Fruit fly (Drosophila melanogaster) whole organism, embryonic: ENCODE measurements around the gene CG3198.

Source experiments
- Adf1 ChIP-seq: fragments of 200-800 bp; sonication (Bioruptor generic); IDR thresholded peaks from 2 replicates; pipeline ENCODE4 v1.3.6; 2022; ENCODE audit warnings: missing biosample characterization, missing genetic modification characterization
- BEAF-32 ChIP-seq: fragments of 200-800 bp; sonication (Bioruptor generic); optimal IDR thresholded peaks from 3 replicates; lab custom pipeline; 2017; ENCODE audit warnings: missing biosample characterization, missing genetic modification characterization, mild to moderate bottlenecking, moderate library complexity, missing genetic modification reagents
- CG10147 ChIP-seq: fragments of 200-800 bp; sonication (Bioruptor generic); optimal IDR thresholded peaks from 2 replicates; lab custom pipeline; 2019; ENCODE audit warnings: missing biosample characterization, mild to moderate bottlenecking, missing genetic modification characterization, moderate library complexity
- CG11085 ChIP-seq: fragments of 200-800 bp; sonication (Bioruptor generic); IDR thresholded peaks from 2 replicates; pipeline ENCODE4 v1.3.6; 2022; ENCODE audit warnings: missing biosample characterization, missing genetic modification characterization
- CG11093 ChIP-seq: fragments of 200-800 bp; sonication (Bioruptor generic); IDR thresholded peaks from 3 replicates; pipeline ENCODE4 v1.3.6; 2022; ENCODE audit warnings: missing biosample characterization, missing genetic modification characterization
- CG12219 ChIP-seq: fragments of 200-800 bp; sonication (Bioruptor generic); optimal IDR thresholded peaks from 3 replicates; lab custom pipeline; 2018; ENCODE audit warnings: missing biosample characterization, mild to moderate bottlenecking, missing genetic modification characterization
- CG13424 ChIP-seq: fragments of 200-800 bp; sonication (Bioruptor generic); optimal IDR thresholded peaks from 2 replicates; lab custom pipeline; 2019; ENCODE audit warnings: missing biosample characterization, mild to moderate bottlenecking, missing genetic modification characterization, moderate library complexity
- CG14965 ChIP-seq: fragments of 200-800 bp; sonication (Bioruptor generic); optimal IDR thresholded peaks from 2 replicates; lab custom pipeline; 2016; ENCODE audit warnings: missing biosample characterization, missing genetic modification characterization, borderline replicate concordance
- CG15479 ChIP-seq: fragments of 200-800 bp; sonication (Bioruptor generic); optimal IDR thresholded peaks from 3 replicates; lab custom pipeline; 2019; ENCODE audit warnings: missing biosample characterization, mild to moderate bottlenecking, missing genetic modification characterization, moderate library complexity
- CG17612 ChIP-seq: fragments of 200-800 bp; sonication (Bioruptor generic); IDR thresholded peaks from 2 replicates; pipeline ENCODE4 v1.3.6; 2022; ENCODE audit warnings: missing biosample characterization, missing genetic modification characterization
- CG17912 ChIP-seq: fragments of 200-800 bp; sonication (Bioruptor generic); optimal IDR thresholded peaks from 2 replicates; lab custom pipeline; 2018; ENCODE audit warnings: missing biosample characterization, mild to moderate bottlenecking, missing genetic modification characterization
- CG1792 ChIP-seq: fragments of 200-800 bp; sonication (Bioruptor generic); optimal IDR thresholded peaks from 2 replicates; lab custom pipeline; 2016; ENCODE audit warnings: missing biosample characterization, missing genetic modification characterization
- CG18599 ChIP-seq: fragments of 200-800 bp; sonication (Bioruptor generic); optimal IDR thresholded peaks from 3 replicates; lab custom pipeline; 2017; ENCODE audit warnings: missing biosample characterization, missing genetic modification characterization, mild to moderate bottlenecking, moderate library complexity, missing genetic modification reagents
- CG2120 ChIP-seq: fragments of 200-800 bp; sonication (Bioruptor generic); optimal IDR thresholded peaks from 3 replicates; lab custom pipeline; 2016; ENCODE audit warnings: missing biosample characterization, missing genetic modification characterization
- CG2875 ChIP-seq: fragments of 200-800 bp; sonication (Bioruptor generic); optimal IDR thresholded peaks from 2 replicates; lab custom pipeline; 2017; ENCODE audit warnings: missing biosample characterization, mild to moderate bottlenecking, missing genetic modification characterization, missing genetic modification reagents
- CG31224 ChIP-seq: fragments of 200-800 bp; sonication (Bioruptor generic); IDR thresholded peaks from 2 replicates; pipeline ENCODE4 v1.3.6; 2022; ENCODE audit warnings: missing biosample characterization, missing genetic modification characterization
- CG34376 ChIP-seq: fragments of 200-800 bp; sonication (Bioruptor generic); optimal IDR thresholded peaks from 2 replicates; lab custom pipeline; 2018; ENCODE audit warnings: missing biosample characterization, mild to moderate bottlenecking, missing genetic modification characterization
- CG3847 ChIP-seq: fragments of 200-800 bp; sonication (Bioruptor generic); IDR thresholded peaks from 2 replicates; pipeline ENCODE4 v1.3.6; 2022; ENCODE audit warnings: missing biosample characterization, missing genetic modification characterization
- CG5953 ChIP-seq: fragments of 200-800 bp; sonication (Bioruptor generic); IDR thresholded peaks from 2 replicates; pipeline ENCODE4 v1.3.6; 2022; ENCODE audit warnings: missing biosample characterization, missing genetic modification characterization
- CG8359 ChIP-seq: fragments of 200-800 bp; sonication (Bioruptor generic); optimal IDR thresholded peaks from 2 replicates; lab custom pipeline; 2017; ENCODE audit warnings: missing biosample characterization, mild to moderate bottlenecking, missing genetic modification characterization, borderline replicate concordance
- CG9609 ChIP-seq: fragments of 200-800 bp; sonication (Bioruptor generic); optimal IDR thresholded peaks from 3 replicates; lab custom pipeline; 2016; ENCODE audit warnings: missing biosample characterization, missing genetic modification characterization
- CoRest ChIP-seq: fragments of 200-800 bp; sonication (Bioruptor generic); optimal IDR thresholded peaks from 3 replicates; lab custom pipeline; 2018; ENCODE audit warnings: missing biosample characterization, mild to moderate bottlenecking, missing genetic modification characterization, moderate library complexity
- CrebB ChIP-seq: fragments of 200-800 bp; sonication (Bioruptor generic); optimal IDR thresholded peaks from 3 replicates; lab custom pipeline; 2018; ENCODE audit warnings: missing biosample characterization, mild to moderate bottlenecking, missing genetic modification characterization
- Dp ChIP-seq: fragments of 200-800 bp; sonication (Bioruptor generic); optimal IDR thresholded peaks from 2 replicates; lab custom pipeline; 2018; ENCODE audit warnings: missing biosample characterization, mild to moderate bottlenecking, missing genetic modification characterization, moderate library complexity
- Ets65A ChIP-seq: fragments of 200-800 bp; sonication (Bioruptor generic); peaks from one replicate; lab custom pipeline; 2016; ENCODE audit warnings: missing biosample characterization, missing genetic modification characterization
- Lim3 ChIP-seq: fragments of 200-800 bp; sonication (Bioruptor generic); IDR thresholded peaks from 2 replicates; pipeline ENCODE4 v1.3.6; 2022; ENCODE audit warnings: missing biosample characterization, missing genetic modification characterization
- NC2β ChIP-seq: fragments of 200-800 bp; sonication (Bioruptor generic); optimal IDR thresholded peaks from 2 replicates; lab custom pipeline; 2016; ENCODE audit warnings: missing biosample characterization, missing genetic modification characterization
- Scr ChIP-seq: fragments of 200-800 bp; sonication (Bioruptor generic); IDR thresholded peaks from 2 replicates; pipeline ENCODE4 v1.3.6; 2022; ENCODE audit warnings: missing biosample characterization, missing genetic modification characterization; ENCODE audit not compliant: partially characterized antibody
- Taf1 ChIP-seq: fragments of 200-800 bp; sonication (Bioruptor generic); IDR thresholded peaks from 2 replicates; pipeline ENCODE4 v1.3.6; 2022; ENCODE audit warnings: missing biosample characterization, missing genetic modification characterization
- al ChIP-seq: fragments of 200-800 bp; sonication (Bioruptor generic); IDR thresholded peaks from 2 replicates; pipeline ENCODE4 v1.3.6; 2022; ENCODE audit warnings: missing biosample characterization, missing genetic modification characterization
- amos ChIP-seq: fragments of 200-800 bp; sonication (Bioruptor generic); IDR thresholded peaks from 2 replicates; pipeline ENCODE4 v1.3.6; 2022; ENCODE audit warnings: missing biosample characterization, missing genetic modification characterization; ENCODE audit not compliant: partially characterized antibody
- ato ChIP-seq: fragments of 200-800 bp; sonication (Bioruptor generic); IDR thresholded peaks from 2 replicates; pipeline ENCODE4 v1.3.6; 2022; ENCODE audit warnings: missing biosample characterization, missing genetic modification characterization; ENCODE audit not compliant: partially characterized antibody
- cato ChIP-seq: fragments of 200-800 bp; sonication (Bioruptor generic); optimal IDR thresholded peaks from 2 replicates; lab custom pipeline; 2016; ENCODE audit warnings: missing biosample characterization, missing genetic modification characterization, borderline replicate concordance
- cg ChIP-seq: fragments of 200-800 bp; sonication (Bioruptor generic); optimal IDR thresholded peaks from 3 replicates; lab custom pipeline; 2019; ENCODE audit warnings: missing biosample characterization, mild to moderate bottlenecking, missing genetic modification characterization, moderate library complexity
- chm ChIP-seq: fragments of 200-800 bp; sonication (Bioruptor generic); IDR thresholded peaks from 2 replicates; pipeline ENCODE4 v1.3.6; 2022; ENCODE audit warnings: missing biosample characterization, missing genetic modification characterization
- croc ChIP-seq: fragments of 200-800 bp; sonication (Bioruptor generic); conservative IDR thresholded peaks from 3 replicates; pipeline ENCODE4 v1.3.6; 2022; ENCODE audit warnings: missing biosample characterization, missing genetic modification characterization
- dimm ChIP-seq: fragments of 200-800 bp; sonication (Bioruptor generic); IDR thresholded peaks from 2 replicates; pipeline ENCODE4 v1.3.6; 2022; ENCODE audit warnings: missing biosample characterization, missing genetic modification characterization
- dm ChIP-seq: fragments of 200-800 bp; sonication (Bioruptor generic); optimal IDR thresholded peaks from 3 replicates; lab custom pipeline; 2016; ENCODE audit warnings: missing biosample characterization, missing genetic modification characterization
- esg ChIP-seq: fragments of 200-800 bp; sonication (Bioruptor generic); conservative IDR thresholded peaks from 2 replicates; pipeline ENCODE4 v1.3.6; 2022; ENCODE audit warnings: missing biosample characterization, missing genetic modification characterization
- gcm ChIP-seq: fragments of 200-800 bp; sonication (Bioruptor generic); optimal IDR thresholded peaks from 2 replicates; lab custom pipeline; 2019; ENCODE audit warnings: missing biosample characterization, mild to moderate bottlenecking, missing genetic modification characterization, moderate library complexity
- gsb ChIP-seq: fragments of 200-800 bp; sonication (Bioruptor generic); IDR thresholded peaks from 2 replicates; pipeline ENCODE4 v1.3.6; 2022; ENCODE audit warnings: missing biosample characterization, missing genetic modification characterization
- insv ChIP-seq, 2 experiments: fragments of 200-800 bp; sonication (Bioruptor generic); optimal IDR thresholded peaks; 3 replicates each; lab custom pipeline; 2016 to 2018; ENCODE audit warnings: missing biosample characterization in 2 of 2, missing genetic modification characterization in 2 of 2
- nau ChIP-seq: fragments of 200-800 bp; sonication (Bioruptor generic); optimal IDR thresholded peaks from 3 replicates; lab custom pipeline; 2017; ENCODE audit warnings: missing biosample characterization, mild to moderate bottlenecking, missing genetic modification characterization, missing genetic modification reagents
- rib ChIP-seq: fragments of 200-800 bp; sonication (Bioruptor generic); IDR thresholded peaks from 2 replicates; pipeline ENCODE4 v1.3.6; 2022; ENCODE audit warnings: missing biosample characterization, missing genetic modification characterization
- seq ChIP-seq: fragments of 200-800 bp; sonication (Bioruptor generic); IDR thresholded peaks from 2 replicates; pipeline ENCODE4 v1.3.6; 2022; ENCODE audit warnings: missing biosample characterization, missing genetic modification characterization
- sisA ChIP-seq: fragments of 200-800 bp; sonication (Bioruptor generic); IDR thresholded peaks from 2 replicates; pipeline ENCODE4 v1.3.6; 2022; ENCODE audit warnings: missing biosample characterization, missing genetic modification characterization
- sug ChIP-seq: fragments of 200-800 bp; optimal IDR thresholded peaks from 2 replicates; lab custom pipeline; 2019; ENCODE audit warnings: missing biosample characterization, mild to moderate bottlenecking, missing genetic modification characterization, moderate library complexity
- trem ChIP-seq: fragments of 200-800 bp; optimal IDR thresholded peaks from 3 replicates; lab custom pipeline; 2019; ENCODE audit warnings: missing biosample characterization, mild to moderate bottlenecking, missing genetic modification characterization, moderate library complexity
- twi ChIP-seq: fragments of 200-800 bp; optimal IDR thresholded peaks from 2 replicates; lab custom pipeline; 2019; ENCODE audit warnings: missing biosample characterization, mild to moderate bottlenecking, missing genetic modification characterization, moderate library complexity
- unpg ChIP-seq: fragments of 200-800 bp; sonication (Bioruptor generic); optimal IDR thresholded peaks from 3 replicates; lab custom pipeline; 2018; ENCODE audit warnings: missing biosample characterization, mild to moderate bottlenecking, missing genetic modification characterization, moderate library complexity

CG3198 gene

DNA sequence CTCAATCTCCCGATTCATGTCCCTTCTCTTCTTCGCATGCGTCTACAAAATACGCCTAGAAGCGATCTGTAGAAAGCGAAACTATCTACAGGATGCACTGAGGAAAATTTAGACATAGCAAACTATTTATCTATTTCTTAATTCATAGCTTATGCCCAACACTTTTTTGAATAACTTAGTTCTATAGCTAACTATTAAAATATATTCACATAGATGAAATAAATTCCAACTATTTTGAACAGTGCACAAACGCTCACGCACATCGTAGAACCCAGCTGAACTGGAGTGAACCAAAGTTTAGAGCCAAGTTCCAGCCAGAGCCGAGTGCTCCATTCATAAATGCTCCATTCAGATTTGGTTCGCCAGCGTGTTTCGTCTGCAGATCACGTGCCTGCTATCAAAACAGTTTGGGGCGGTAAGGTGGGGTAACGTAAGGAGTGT is 52.2 kb downstream of the CG3198 start (continued):
- no peak for TF ChIP-seq cg (GFP tag; lab: Kevin White, UChicago)
- no peak for TF ChIP-seq rib (GFP tag; lab: Robert Waterston, UW)
- TF ChIP-seq cato (GFP tag; lab: Kevin White, UChicago): no peak
- TF ChIP-seq NC2β: no peak
- TF ChIP-seq CG10147: peak; percentile 41
- TF ChIP-seq CG2120 (GFP tag; lab: Kevin White, UChicago): peak; percentile 56
- TF ChIP-seq CG3847: peak; percentile 58
- 0 out of 2 replicates have a peak, but pooled peaks have one; percentile 20 for TF ChIP-seq seq (GFP tag; lab: Robert Waterston, UW)
- peak; percentile 42 for TF ChIP-seq unpg (GFP tag; lab: Kevin White, UChicago)
- TF ChIP-seq gsb (GFP tag; lab: Robert Waterston, UW): no peak
- TF ChIP-seq croc (GFP tag; lab: Robert Waterston, UW): peak; percentile 48; the same call in 2 of the 3 replicates
- no peak for TF ChIP-seq CG8359 (GFP tag; lab: Kevin White, UChicago)
- TF ChIP-seq CoRest (tag; lab: Kevin White, UChicago): peak; percentile 31
- TF ChIP-seq sisA (GFP tag; lab: Robert Waterston, UW): peak; percentile 40; the same call in 1 of the 2 replicates
- no peak for TF ChIP-seq gcm (GFP tag; lab: Kevin White, UChicago)
- peak; percentile 23 for TF ChIP-seq CG13424 (tag; lab: Kevin White, UChicago)
- no peak for TF ChIP-seq CG17912
- TF ChIP-seq Taf1: 0 out of 2 replicates have a peak, but pooled peaks have one; percentile 27
- TF ChIP-seq sug (tag; lab: Kevin White, UChicago): no peak
- no peak for TF ChIP-seq Scr (GFP tag; lab: Robert Waterston, UW)
- TF ChIP-seq trem (tag; lab: Kevin White, UChicago): peak; percentile 46
- TF ChIP-seq Ets65A (GFP tag; lab: Kevin White, UChicago): peak; percentile 28
- peak; percentile 39; the same call in 1 of the 2 replicates for TF ChIP-seq CG31224 (GFP tag; lab: Robert Waterston, UW)
- no peak for TF ChIP-seq Dp (GFP tag; lab: Kevin White, UChicago)
- TF ChIP-seq amos (GFP tag; lab: Robert Waterston, UW): no peak
- TF ChIP-seq nau (GFP tag; lab: Kevin White, UChicago): no peak
- TF ChIP-seq esg (GFP tag; lab: Robert Waterston, UW): peak; percentile 41; the same call in 1 of the 2 replicates
- no peak for TF ChIP-seq CG15479 (GFP tag; lab: Kevin White, UChicago)
- TF ChIP-seq insv (GFP tag; optimal IDR thresholded peaks at IDR 0.05; lab: Kevin White, UChicago): no peak
- TF ChIP-seq CG34376 (GFP tag; lab: Kevin White, UChicago): no peak
- 0 out of 3 replicates have a peak, but pooled peaks have one; percentile 33 for TF ChIP-seq CG11093 (GFP tag; lab: Robert Waterston, UW)
- no peak for TF ChIP-seq BEAF-32 (GFP tag; lab: Kevin White, UChicago)
- TF ChIP-seq CG17612 (GFP tag; lab: Robert Waterston, UW): 0 out of 2 replicates have a peak, but pooled peaks have one; percentile 30
- no peak for TF ChIP-seq CrebB (tag; lab: Kevin White, UChicago)
- TF ChIP-seq dimm: 0 out of 2 replicates have a peak, but pooled peaks have one; percentile 34
- TF ChIP-seq chm (GFP tag; lab: Robert Waterston, UW): peak; percentile 63
- TF ChIP-seq CG14965 (GFP tag; lab: Kevin White, UChicago): no peak
- TF ChIP-seq CG5953 (GFP tag; lab: Robert Waterston, UW): no peak
- TF ChIP-seq CG18599 (GFP tag; lab: Kevin White, UChicago): peak; percentile 61
- peak; percentile 62 for TF ChIP-seq al (GFP tag; lab: Robert Waterston, UW)
- TF ChIP-seq CG2875 (GFP tag; lab: Kevin White, UChicago): peak; percentile 30
- TF ChIP-seq CG12219: peak; percentile 6
- TF ChIP-seq twi (tag; lab: Kevin White, UChicago): no peak
- no peak for TF ChIP-seq CG9609 (GFP tag; lab: Kevin White, UChicago)
- no peak for TF ChIP-seq Lim3
- no peak for TF ChIP-seq CG1792 (GFP tag; lab: Kevin White, UChicago)
- TF ChIP-seq ato: no peak
- TF ChIP-seq Adf1 (GFP tag; lab: Robert Waterston, UW): no peak; the same call in 1 of the 2 replicates
- no peak for TF ChIP-seq CG11085
- no peak for TF ChIP-seq dm
